Worm (Caenorhabditis elegans): ENCODE data around the gene R31.2.

DNA sequence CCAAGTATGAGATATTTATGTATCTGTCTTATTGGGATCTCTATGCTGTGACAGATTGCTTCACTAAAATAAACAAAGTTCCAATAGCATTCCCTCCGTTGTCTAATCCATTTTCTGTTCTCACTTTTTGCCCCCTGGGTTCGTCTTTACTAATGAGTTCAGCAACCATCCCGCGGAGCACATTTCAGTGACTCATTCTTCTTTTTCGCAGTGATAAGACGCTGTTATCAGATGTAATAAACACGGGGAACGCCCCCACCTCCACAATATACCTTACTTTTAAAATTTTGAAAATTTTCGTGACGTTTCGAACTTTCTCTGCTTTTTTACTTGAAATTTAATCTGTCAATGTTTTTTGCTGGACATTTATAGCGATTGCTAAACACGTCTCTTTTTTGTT, 17.2 kb upstream of the R31.2 start:
- TF ChIP-seq ztf-11 (tag; optimal IDR thresholded peaks at IDR 0.05) (no peak), elt-1 (tag; optimal IDR thresholded peaks at IDR 0.05) (no peak)
